2 fruit fly cellular contexts compared by ENCODE assay signal in the genomic region with DNA sequence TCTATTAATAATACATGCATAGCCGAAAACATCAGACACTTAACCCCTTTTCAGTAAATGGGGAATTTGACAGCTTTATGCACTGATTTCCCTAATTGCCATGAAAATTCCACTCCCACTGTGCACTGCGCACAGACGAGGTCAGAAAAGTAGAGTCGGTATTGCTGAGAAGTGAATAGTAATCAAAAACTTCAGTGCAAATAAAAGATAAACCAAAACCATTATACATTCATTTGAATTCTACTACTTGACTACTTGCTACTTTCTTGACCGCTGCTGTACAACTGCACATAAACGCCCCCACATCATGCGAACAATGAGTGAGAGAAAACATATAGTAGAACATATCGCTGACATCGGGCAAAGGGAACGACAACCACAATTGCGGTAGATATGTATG.
TF ChIP-seq lines count a peak whose summit lies in the region.

No protein-coding gene starts in this region.

TF ChIP-seq in whole organism, embryonic, 481 proteins besides CTCF, POLR2A, EP300 and RAD21 (continued from another document and continues in another):
- peak; percentile 65 for TF ChIP-seq CG9215 (GFP tag; IDR thresholded peaks at IDR 0.05; lab: Robert Waterston, UW)
- TF ChIP-seq Elba2 (GFP tag; optimal IDR thresholded peaks at IDR 0.05; lab: Kevin White, UChicago), result no peak
- peak; percentile 98 for TF ChIP-seq sens (GFP tag; lab: Kevin White, UChicago)
- TF ChIP-seq Xrp1 (GFP tag; IDR thresholded peaks at IDR 0.05; lab: Robert Waterston, UW), result peak; percentile 91
- peak; percentile 80 for TF ChIP-seq aop (GFP tag; IDR thresholded peaks at IDR 0.05; lab: Robert Waterston, UW)
- TF ChIP-seq lmd (GFP tag; IDR thresholded peaks at IDR 0.05; lab: Robert Waterston, UW), result peak; percentile 83
- TF ChIP-seq sim (GFP tag; IDR thresholded peaks at IDR 0.05; lab: Robert Waterston, UW), result peak; percentile 79
- peak; percentile 75 for TF ChIP-seq CG9727 (GFP tag; optimal IDR thresholded peaks at IDR 0.05; lab: Kevin White, UChicago)
- TF ChIP-seq NC2β (GFP tag; optimal IDR thresholded peaks at IDR 0.05; lab: Kevin White, UChicago), result peak; percentile 85
- peak; percentile 48 for TF ChIP-seq sima (GFP tag; optimal IDR thresholded peaks at IDR 0.05; lab: Kevin White, UChicago)
- TF ChIP-seq CG1603 (tag; optimal IDR thresholded peaks at IDR 0.05; lab: Kevin White, UChicago), result peak; percentile 94
- peak; percentile 66 for TF ChIP-seq Dip3 (GFP tag; optimal IDR thresholded peaks at IDR 0.05; lab: Kevin White, UChicago)
- peak; percentile 76 for TF ChIP-seq nerfin-1 (tag; optimal IDR thresholded peaks at IDR 0.05; lab: Kevin White, UChicago)
- TF ChIP-seq Lpt (GFP tag; optimal IDR thresholded peaks at IDR 0.05; lab: Kevin White, UChicago), result no peak
- peak; percentile 44 for TF ChIP-seq Sry-δ (GFP tag; optimal IDR thresholded peaks at IDR 0.05; lab: Kevin White, UChicago)
- peak; percentile 1 for TF ChIP-seq Nf-YC (tag; optimal IDR thresholded peaks at IDR 0.05; lab: Kevin White, UChicago)
- TF ChIP-seq Ada2b (GFP tag; IDR thresholded peaks at IDR 0.05; lab: Robert Waterston, UW), result peak; percentile 89
- peak; percentile 70 for TF ChIP-seq CG12236 (GFP tag; optimal IDR thresholded peaks at IDR 0.05; lab: Kevin White, UChicago)
- TF ChIP-seq CG2120 (GFP tag; optimal IDR thresholded peaks at IDR 0.05; lab: Kevin White, UChicago), result peak; percentile 67
- TF ChIP-seq cato (GFP tag; optimal IDR thresholded peaks at IDR 0.05; lab: Kevin White, UChicago; ENCODE audit: borderline replicate concordance), result peak; percentile 68
- peak; percentile 84 for TF ChIP-seq CG8944 (GFP tag; optimal IDR thresholded peaks at IDR 0.05; lab: Kevin White, UChicago)
- peak; percentile 86 for TF ChIP-seq chn (GFP tag; optimal IDR thresholded peaks at IDR 0.05; lab: Kevin White, UChicago)
- TF ChIP-seq Scr (GFP tag; IDR thresholded peaks at IDR 0.05; lab: Robert Waterston, UW; ENCODE audit: partially characterized antibody), result no peak
- TF ChIP-seq Tbp (GFP tag; optimal IDR thresholded peaks at IDR 0.05; lab: Kevin White, UChicago), result no peak
- TF ChIP-seq slp2 (GFP tag; optimal IDR thresholded peaks at IDR 0.05; lab: Kevin White, UChicago), result peak; percentile 78
- TF ChIP-seq shn (GFP tag; optimal IDR thresholded peaks at IDR 0.05; lab: Kevin White, UChicago), result peak; percentile 74
- TF ChIP-seq da (GFP tag; optimal IDR thresholded peaks at IDR 0.05; lab: Kevin White, UChicago), result peak; percentile 29
- peak; percentile 42 for TF ChIP-seq CG12299 (tag; optimal IDR thresholded peaks at IDR 0.05; lab: Kevin White, UChicago)
- no peak for TF ChIP-seq ato (GFP tag; IDR thresholded peaks at IDR 0.05; lab: Robert Waterston, UW; ENCODE audit: partially characterized antibody)
- TF ChIP-seq sqz (GFP tag; optimal IDR thresholded peaks at IDR 0.05; lab: Kevin White, UChicago), result peak; percentile 56
- TF ChIP-seq yki (optimal IDR thresholded peaks at IDR 0.05; lab: Kevin White, UChicago), result no peak
- TF ChIP-seq sob (GFP tag; IDR thresholded peaks at IDR 0.05; lab: Robert Waterston, UW), result peak; percentile 83
- TF ChIP-seq Mad (GFP tag; optimal IDR thresholded peaks at IDR 0.05; lab: Kevin White, UChicago), result peak; percentile 78
- TF ChIP-seq ac (GFP tag; optimal IDR thresholded peaks at IDR 0.05; lab: Kevin White, UChicago), result peak; percentile 38
- peak; percentile 60 for TF ChIP-seq Vsx1 (GFP tag; optimal IDR thresholded peaks at IDR 0.05; lab: Kevin White, UChicago)
- TF ChIP-seq MESR4 (GFP tag; optimal IDR thresholded peaks at IDR 0.05; lab: Kevin White, UChicago), result peak; percentile 23
- TF ChIP-seq Jarid2 (GFP tag; optimal IDR thresholded peaks at IDR 0.05; lab: Kevin White, UChicago), result peak; percentile 56
- peak; percentile 79 for TF ChIP-seq grau (tag; optimal IDR thresholded peaks at IDR 0.05; lab: Kevin White, UChicago)
- TF ChIP-seq Hr39 (optimal IDR thresholded peaks at IDR 0.05; lab: Kevin White, UChicago), result no peak
- TF ChIP-seq CG6254 (GFP tag; optimal IDR thresholded peaks at IDR 0.05; lab: Kevin White, UChicago), result peak; percentile 86
- peak; percentile 32 for TF ChIP-seq gro (GFP tag; optimal IDR thresholded peaks at IDR 0.05; lab: Kevin White, UChicago)
- peak; percentile 89 for TF ChIP-seq dmrt99B (tag; optimal IDR thresholded peaks at IDR 0.05; lab: Kevin White, UChicago)
- TF ChIP-seq repo (GFP tag; optimal IDR thresholded peaks at IDR 0.05; lab: Kevin White, UChicago), result peak; percentile 82
- peak; percentile 83 for TF ChIP-seq CG32772 (GFP tag; IDR thresholded peaks at IDR 0.05; lab: Robert Waterston, UW)
- TF ChIP-seq CG10431 (GFP tag; optimal IDR thresholded peaks at IDR 0.05; lab: Kevin White, UChicago), result peak; percentile 62
- TF ChIP-seq CG10565 (GFP tag; optimal IDR thresholded peaks at IDR 0.05; lab: Kevin White, UChicago), result peak; percentile 50
- TF ChIP-seq CG9932 (GFP tag; IDR thresholded peaks at IDR 0.05; lab: Robert Waterston, UW), result peak; percentile 48
- TF ChIP-seq Ravus (GFP tag; IDR thresholded peaks at IDR 0.05; lab: Robert Waterston, UW), result peak; percentile 37; the same call in 1 of the 2 replicates
- no peak for TF ChIP-seq br (optimal IDR thresholded peaks at IDR 0.05; lab: Kevin White, UChicago)
- peak; percentile 45; the same call in 1 of the 2 replicates for TF ChIP-seq CG11085 (GFP tag; IDR thresholded peaks at IDR 0.05; lab: Robert Waterston, UW)
- TF ChIP-seq ro (GFP tag; IDR thresholded peaks at IDR 0.05; lab: Robert Waterston, UW), result peak; percentile 59
- no peak for TF ChIP-seq mld (GFP tag; IDR thresholded peaks at IDR 0.05; lab: Robert Waterston, UW; ENCODE audit: partially characterized antibody)
- TF ChIP-seq CG34376 (GFP tag; optimal IDR thresholded peaks at IDR 0.05; lab: Kevin White, UChicago), result no peak
- peak; percentile 64 for TF ChIP-seq Meics (GFP tag; optimal IDR thresholded peaks at IDR 0.05; lab: Kevin White, UChicago)
- TF ChIP-seq jing (GFP tag; optimal IDR thresholded peaks at IDR 0.05; lab: Kevin White, UChicago), result peak; percentile 89
- TF ChIP-seq CG10462 (GFP tag; optimal IDR thresholded peaks at IDR 0.05; lab: Kevin White, UChicago), result peak; percentile 74
- peak; percentile 51 for TF ChIP-seq sug (tag; optimal IDR thresholded peaks at IDR 0.05; lab: Kevin White, UChicago)
- TF ChIP-seq CG11456 (GFP tag; IDR thresholded peaks at IDR 0.05; lab: Robert Waterston, UW), result peak; percentile 83
- no peak for TF ChIP-seq Dref (GFP tag; IDR thresholded peaks at IDR 0.05; lab: Robert Waterston, UW)
- TF ChIP-seq tio (GFP tag; optimal IDR thresholded peaks at IDR 0.05; lab: Kevin White, UChicago), result peak; percentile 70
- TF ChIP-seq CG15479 (GFP tag; optimal IDR thresholded peaks at IDR 0.05; lab: Kevin White, UChicago), result no peak
- peak; percentile 9 for TF ChIP-seq grn (GFP tag; optimal IDR thresholded peaks at IDR 0.05; lab: Kevin White, UChicago)
- peak; percentile 79 for TF ChIP-seq CG17568 (GFP tag; optimal IDR thresholded peaks at IDR 0.05; lab: Kevin White, UChicago)
- TF ChIP-seq CG4404 (GFP tag; IDR thresholded peaks at IDR 0.05; lab: Robert Waterston, UW), result peak; percentile 67

TF ChIP-seq in whole organism, prepupa, 60 proteins besides CTCF, POLR2A, EP300 and RAD21 (continued from another document):
- TF ChIP-seq Sox14 (GFP tag; optimal IDR thresholded peaks at IDR 0.05; lab: Kevin White, UChicago) (peak; percentile 80), pdm3 (GFP tag; optimal IDR thresholded peaks at IDR 0.05; lab: Kevin White, UChicago) (peak; percentile 79), CG32006 (GFP tag; optimal IDR thresholded peaks at IDR 0.05; lab: Kevin White, UChicago) (peak; percentile 84), cyc (GFP tag; optimal IDR thresholded peaks at IDR 0.05; lab: Kevin White, UChicago) (peak; percentile 72), Hr39 (GFP tag; optimal IDR thresholded peaks at IDR 0.05; lab: Kevin White, UChicago) (peak; percentile 81), Gug (GFP tag; IDR thresholded peaks at IDR 0.05; lab: Robert Waterston, UW) (peak; percentile 86), CG3919 (GFP tag; optimal IDR thresholded peaks at IDR 0.05; lab: Kevin White, UChicago) (peak; percentile 78), CG11902 (GFP tag; optimal IDR thresholded peaks at IDR 0.05; lab: Kevin White, UChicago) (peak; percentile 51), Sox102F (GFP tag; optimal IDR thresholded peaks at IDR 0.05; lab: Kevin White, UChicago) (peak; percentile 51), CG8319 (GFP tag; optimal IDR thresholded peaks at IDR 0.05; lab: Kevin White, UChicago) (peak; percentile 39)
